Worm (Caenorhabditis elegans) whole organism, L1 larva: ENCODE results near the gene pal-1.

Experiments
- ama-1 ChIP-seq: fragments of 150-350 bp; optimal IDR thresholded peaks from 2 replicates; lab custom pipeline; 2014
- ces-1 ChIP-seq: fragments of 150-350 bp; optimal IDR thresholded peaks from 2 replicates; lab custom pipeline; 2014; ENCODE audit warnings: missing biosample characterization, missing genetic modification reagents, missing genetic modification characterization
- elt-3 ChIP-seq, 6 experiments: fragments of 150-350 bp in 1 of 6; sonication (generic microtip); optimal IDR thresholded peaks; 2 replicates each; lab custom pipeline; 2017 to 2018; ENCODE audit warnings: missing biosample characterization in 6 of 6, missing genetic modification characterization in 6 of 6, inconsistent platforms in 1 of 6
- lin-14 ChIP-seq: fragments of 200-800 bp; sonication (Bioruptor generic); optimal IDR thresholded peaks from 2 replicates; lab custom pipeline; 2018; ENCODE audit warnings: mild to moderate bottlenecking, missing genetic modification characterization, moderate library complexity, missing compliant biosample characterization
- lin-15B ChIP-seq: fragments of 150-350 bp; sonication (generic microtip); optimal IDR thresholded peaks from 3 replicates; lab custom pipeline; 2014; ENCODE audit warnings: missing biosample characterization, missing genetic modification characterization
- lin-39 ChIP-seq: fragments of 150-350 bp; optimal IDR thresholded peaks from 2 replicates; lab custom pipeline; 2014; ENCODE audit warnings: missing biosample characterization, missing genetic modification reagents, missing genetic modification characterization
- mdl-1 ChIP-seq, 2 experiments: fragments of 150-350 bp; optimal IDR thresholded peaks; 2 replicates each; lab custom pipeline; 2014 to 2017; ENCODE audit warnings: missing biosample characterization in 2 of 2, missing genetic modification characterization in 2 of 2, inconsistent platforms in 1 of 2
- nhr-76 ChIP-seq: sonication (generic microtip); optimal IDR thresholded peaks from 2 replicates; lab custom pipeline; 2017; ENCODE audit warnings: missing biosample characterization, missing genetic modification characterization
- nhr-77 ChIP-seq: fragments of 150-350 bp; optimal IDR thresholded peaks from 2 replicates; lab custom pipeline; 2014; ENCODE audit warnings: missing biosample characterization, missing genetic modification characterization
- sup-37 ChIP-seq: fragments of 200-800 bp; sonication (Bioruptor generic); optimal IDR thresholded peaks from 2 replicates; lab custom pipeline; 2018; ENCODE audit warnings: mild to moderate bottlenecking, missing genetic modification characterization, missing compliant biosample characterization
- xbp-1 ChIP-seq: sonication (generic microtip); optimal IDR thresholded peaks from 2 replicates; lab custom pipeline; 2016; ENCODE audit warnings: missing genetic modification characterization, missing compliant biosample characterization

- no peak for TF ChIP-seq xbp-1 (tag; lab: Kevin White, UChicago)
- TF ChIP-seq lin-15B (tag; lab: Kevin White, UChicago) = no peak
- no peak for TF ChIP-seq nhr-76
- no peak for TF ChIP-seq ama-1
- TF ChIP-seq lin-14 (GFP tag; lab: Kevin White, UChicago) = no peak
- no peak for TF ChIP-seq elt-3 (tag; optimal IDR thresholded peaks at IDR 0.05; lab: Kevin White, UChicago)
- TF ChIP-seq nhr-77 = no peak
- TF ChIP-seq lin-39 = no peak
- no peak for TF ChIP-seq sup-37 (GFP tag; lab: Kevin White, UChicago)
- TF ChIP-seq mdl-1 (tag; optimal IDR thresholded peaks at IDR 0.05; lab: Kevin White, UChicago) = no peak
- TF ChIP-seq ces-1 (GFP tag; lab: Kevin White, UChicago) = no peak
These were observed 20.8 kb upstream of the pal-1 start, which contains the start of gene nspd-9 for ce11 chrIII:4830207-4830606.
